Worm (Caenorhabditis elegans): ENCODE measurements around the gene C33G3.6.

DNA sequence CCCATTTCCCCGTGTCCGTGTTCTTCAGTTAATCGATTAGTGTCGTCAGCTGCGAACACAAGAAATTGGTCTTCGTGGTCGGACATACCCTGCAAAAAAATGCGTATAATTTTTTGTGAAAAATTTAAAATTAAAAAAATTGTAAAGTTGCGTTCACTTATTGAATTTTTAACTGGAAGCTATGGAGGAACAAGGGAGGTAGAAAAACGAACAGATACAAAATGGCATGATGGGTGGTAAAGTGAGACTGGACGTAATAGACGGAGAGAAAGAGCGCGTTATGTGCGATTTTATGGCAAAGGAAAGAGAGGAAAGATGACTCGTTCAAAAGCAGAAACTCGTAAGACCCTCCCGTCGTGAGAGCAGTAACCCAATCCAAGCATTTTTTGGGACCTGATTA lies at the start of gene C33G3.6:
- TF ChIP-seq mep-1 (tag; optimal IDR thresholded peaks at IDR 0.05) = no peak
- TF ChIP-seq ztf-11 (tag; optimal IDR thresholded peaks at IDR 0.05) = no peak
- no peak for TF ChIP-seq zip-8 (tag; optimal IDR thresholded peaks at IDR 0.05)
- TF ChIP-seq lin-13 (tag; optimal IDR thresholded peaks at IDR 0.05) = no peak

Measured in whole organism, mixed stage, embryonic.